Fruit fly (Drosophila melanogaster): ENCODE measurements around the gene Taf4.

The Taf4 gene

dm6 chr3L:16128973-16129745 lies 16.1 kb downstream of the Taf4 start, which contains the start of gene SsRbeta (continued):
- TF ChIP-seq Xrp1 (GFP tag; IDR thresholded peaks at IDR 0.05) (peak; percentile 56), nom (GFP tag; optimal IDR thresholded peaks at IDR 0.05) (no peak), Vsx1 (GFP tag; optimal IDR thresholded peaks at IDR 0.05) (no peak), onecut (GFP tag; IDR thresholded peaks at IDR 0.05) (no peak; the same call in 1 of the 2 replicates), CG12299 (tag; optimal IDR thresholded peaks at IDR 0.05) (no peak), CG30020 (tag; optimal IDR thresholded peaks at IDR 0.05) (peak; percentile 51), D19A (tag; optimal IDR thresholded peaks at IDR 0.05) (peak; percentile 31), zen (tag; optimal IDR thresholded peaks at IDR 0.05) (no peak), CG1603 (tag; optimal IDR thresholded peaks at IDR 0.05) (peak; percentile 77), CG10321 (GFP tag; IDR thresholded peaks at IDR 0.05) (peak; percentile 31; the same call in 1 of the 2 replicates), CG17802 (tag; optimal IDR thresholded peaks at IDR 0.05) (no peak), CG32532 (GFP tag; IDR thresholded peaks at IDR 0.05) (peak; percentile 85), pan (optimal IDR thresholded peaks at IDR 0.05) (no peak), pan (GFP tag; optimal IDR thresholded peaks at IDR 0.05 in 1 of 2, IDR thresholded peaks at IDR 0.05 in 1 of 2) (peak in 1 of 2 experiments; percentile 66), amos (GFP tag; IDR thresholded peaks at IDR 0.05; ENCODE audit: partially characterized antibody) (peak; percentile 88; the same call in 1 of the 2 replicates), oc (tag; optimal IDR thresholded peaks at IDR 0.05) (no peak), danr (GFP tag; IDR thresholded peaks at IDR 0.05) (no peak), MBD-R2 (GFP tag; IDR thresholded peaks at IDR 0.05) (peak; percentile 53), gce (GFP tag; IDR thresholded peaks at IDR 0.05) (no peak; the same call in 2 of the 3 replicates), jigr1 (GFP tag; IDR thresholded peaks at IDR 0.05) (no peak), hkb (optimal IDR thresholded peaks at IDR 0.05) (no peak), hkb (GFP tag; IDR thresholded peaks at IDR 0.05) (peak; percentile 30), gsb-n (tag; optimal IDR thresholded peaks at IDR 0.05) (no peak), pzg (GFP tag; optimal IDR thresholded peaks at IDR 0.05) (peak; percentile 91), H2.0 (GFP tag; IDR thresholded peaks at IDR 0.05) (peak; percentile 76), Asciz (GFP tag; optimal IDR thresholded peaks at IDR 0.05) (peak; percentile 43), CG10979 (tag; optimal IDR thresholded peaks at IDR 0.05) (no peak), pho (GFP tag; optimal IDR thresholded peaks at IDR 0.05) (no peak), CG8924 (tag; optimal IDR thresholded peaks at IDR 0.05) (peak; percentile 5), Hr78 (GFP tag; optimal IDR thresholded peaks at IDR 0.05) (no peak), CG11456 (GFP tag; IDR thresholded peaks at IDR 0.05) (peak; percentile 64), CG3995 (GFP tag; optimal IDR thresholded peaks at IDR 0.05) (no peak), CG11504 (tag; optimal IDR thresholded peaks at IDR 0.05) (peak; percentile 43), CG17568 (GFP tag; optimal IDR thresholded peaks at IDR 0.05) (no peak), ssp (GFP tag; IDR thresholded peaks at IDR 0.05) (no peak), caup (GFP tag; optimal IDR thresholded peaks at IDR 0.05; ENCODE audit: severe bottlenecking) (no peak), dati (GFP tag; IDR thresholded peaks at IDR 0.05) (no peak), sima (GFP tag; optimal IDR thresholded peaks at IDR 0.05) (no peak), Ets65A (GFP tag) (peak; percentile 89), bsh (GFP tag; optimal IDR thresholded peaks at IDR 0.05) (peak in 1 of 2 experiments; percentile 46), Chrac-16 (GFP tag; optimal IDR thresholded peaks at IDR 0.05) (no peak), Oli (tag; optimal IDR thresholded peaks at IDR 0.05) (peak; percentile 33), Doc2 (GFP tag; IDR thresholded peaks at IDR 0.05) (no peak), CG17361 (GFP tag; IDR thresholded peaks at IDR 0.05) (peak; percentile 81), pros (GFP tag; optimal IDR thresholded peaks at IDR 0.05) (no peak), CG15479 (GFP tag; optimal IDR thresholded peaks at IDR 0.05) (no peak), h (optimal IDR thresholded peaks at IDR 0.05) (no peak), lov (optimal IDR thresholded peaks at IDR 0.05) (no peak), lov (GFP tag; IDR thresholded peaks at IDR 0.05) (0 out of 3 replicates have a peak, but pooled peaks have one; percentile 4), CG18599 (GFP tag; optimal IDR thresholded peaks at IDR 0.05) (peak; percentile 12)

Measured in whole organism, embryonic.